Fruit fly (Drosophila melanogaster): Measurements from ENCODE around the gene CG7251.

Gene CG7251

DNA sequence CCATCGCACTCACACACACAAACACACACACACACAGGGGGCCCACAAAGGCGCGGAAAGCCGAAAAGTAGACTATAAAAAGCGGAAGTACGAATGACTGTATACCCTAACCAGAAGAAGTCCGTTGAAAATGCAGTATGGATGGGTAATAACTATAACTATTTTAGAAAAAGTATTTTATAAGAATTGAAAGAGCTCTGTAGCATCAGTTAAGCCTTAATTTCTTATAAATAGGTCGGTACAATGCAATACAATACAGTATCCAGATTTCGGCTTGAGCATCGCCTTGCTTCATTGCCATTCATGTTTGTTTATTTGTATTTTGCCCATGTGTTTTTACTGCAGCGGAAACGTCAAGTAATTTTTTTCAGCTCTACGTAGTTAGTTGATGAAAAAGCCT is 18.7 kb downstream of the CG7251 start (continued):
- TF ChIP-seq BtbVII (GFP tag; optimal IDR thresholded peaks at IDR 0.05) (peak; percentile 17), z (GFP tag; IDR thresholded peaks at IDR 0.05) (no peak), CG7372 (GFP tag; IDR thresholded peaks at IDR 0.05) (no peak), CG6689 (GFP tag; IDR thresholded peaks at IDR 0.05) (peak; percentile 45), CG17612 (GFP tag; IDR thresholded peaks at IDR 0.05) (0 out of 2 replicates have a peak, but pooled peaks have one; percentile 28), dysf (GFP tag; IDR thresholded peaks at IDR 0.05) (peak; percentile 57; the same call in 2 of the 3 replicates), fd64A (GFP tag; optimal IDR thresholded peaks at IDR 0.05) (no peak), lmd (GFP tag; IDR thresholded peaks at IDR 0.05) (peak; percentile 46; the same call in 1 of the 2 replicates), grau (tag; optimal IDR thresholded peaks at IDR 0.05) (no peak), lab (GFP tag; optimal IDR thresholded peaks at IDR 0.05) (peak; percentile 72), CG8290 (GFP tag; optimal IDR thresholded peaks at IDR 0.05) (no peak), CG8290 (tag; optimal IDR thresholded peaks at IDR 0.05) (no peak), CG7786 (GFP tag; optimal IDR thresholded peaks at IDR 0.05) (no peak), tup (GFP tag; optimal IDR thresholded peaks at IDR 0.05) (no peak), row (GFP tag; IDR thresholded peaks at IDR 0.05) (peak; percentile 69), Rfx (GFP tag; IDR thresholded peaks at IDR 0.05) (peak; percentile 70), CG34224 (GFP tag; IDR thresholded peaks at IDR 0.05; ENCODE audit: partially characterized antibody) (no peak)

- TF ChIP-seq Drgx (GFP tag; IDR thresholded peaks at IDR 0.05) (peak; percentile 86), BEAF-32 (GFP tag; optimal IDR thresholded peaks at IDR 0.05) (no peak), gcm (GFP tag; optimal IDR thresholded peaks at IDR 0.05) (no peak), CG14441 (GFP tag; IDR thresholded peaks at IDR 0.05) (0 out of 2 replicates have a peak, but pooled peaks have one; percentile 34), dmrt99B (tag; optimal IDR thresholded peaks at IDR 0.05) (peak; percentile 34), mld (GFP tag; IDR thresholded peaks at IDR 0.05; ENCODE audit: partially characterized antibody) (no peak), CG10462 (GFP tag; optimal IDR thresholded peaks at IDR 0.05) (no peak), unpg (GFP tag; optimal IDR thresholded peaks at IDR 0.05) (peak; percentile 30), Sox102F (GFP tag; optimal IDR thresholded peaks at IDR 0.05) (peak; percentile 36), row (GFP tag; IDR thresholded peaks at IDR 0.05) (peak; percentile 52; the same call in 2 of the 3 replicates), Hr51 (GFP tag; optimal IDR thresholded peaks at IDR 0.05) (peak in 1 of 2 experiments; percentile 12), CG32772 (GFP tag; IDR thresholded peaks at IDR 0.05) (0 out of 2 replicates have a peak, but pooled peaks have one; percentile 24), bsh (GFP tag; optimal IDR thresholded peaks at IDR 0.05) (peak in 1 of 2 experiments; percentile 20), gem (tag; optimal IDR thresholded peaks at IDR 0.05) (peak; percentile 41), CG4707 (GFP tag; optimal IDR thresholded peaks at IDR 0.05) (peak; percentile 30), insv (GFP tag; optimal IDR thresholded peaks at IDR 0.05) (no peak), Aef1 (GFP tag; IDR thresholded peaks at IDR 0.05) (0 out of 3 replicates have a peak, but pooled peaks have one; percentile 18), Ets65A (GFP tag) (peak; percentile 12), phol (tag; optimal IDR thresholded peaks at IDR 0.05) (peak; percentile 4), CG7839 (tag; optimal IDR thresholded peaks at IDR 0.05) (peak; percentile 19), CG14667 (GFP tag; IDR thresholded peaks at IDR 0.05) (no peak), lab (GFP tag; optimal IDR thresholded peaks at IDR 0.05) (peak; percentile 27), Chrac-16 (GFP tag; optimal IDR thresholded peaks at IDR 0.05) (no peak), prd (optimal IDR thresholded peaks at IDR 0.05) (no peak), prd (GFP tag; IDR thresholded peaks at IDR 0.05) (peak; percentile 40; the same call in 1 of the 3 replicates), ranshi (GFP tag; IDR thresholded peaks at IDR 0.05) (peak; percentile 38; the same call in 1 of the 2 replicates), CG11456 (GFP tag; IDR thresholded peaks at IDR 0.05) (0 out of 3 replicates have a peak, but pooled peaks have one; percentile 43), CG31441 (GFP tag; IDR thresholded peaks at IDR 0.05) (0 out of 2 replicates have a peak, but pooled peaks have one; percentile 11), sqz (GFP tag; optimal IDR thresholded peaks at IDR 0.05) (no peak), nmo (GFP tag; optimal IDR thresholded peaks at IDR 0.05) (peak; percentile 5), HLH3B (GFP tag; IDR thresholded peaks at IDR 0.05) (0 out of 2 replicates have a peak, but pooled peaks have one; percentile 12), z (GFP tag; IDR thresholded peaks at IDR 0.05) (0 out of 3 replicates have a peak, but pooled peaks have one; percentile 36), Ptx1 (GFP tag; IDR thresholded peaks at IDR 0.05) (peak; percentile 59; the same call in 1 of the 2 replicates), Nf-YB (GFP tag; optimal IDR thresholded peaks at IDR 0.05) (no peak), CG7357 (GFP tag; IDR thresholded peaks at IDR 0.05) (no peak)
Measured at dm6 chr2L:5567103-5567502, 21.1 kb downstream of the CG7251 start.
